Worm (Caenorhabditis elegans) whole organism, young adult: ENCODE data around the gene C34E10.12.
A peak's percentile ranks its signal among the peaks of the same experiment; 100 is the strongest.

Experiments used
- B0035.1 ChIP-seq: sonication (generic microtip); optimal IDR thresholded peaks from 2 replicates; lab custom pipeline; 2016; ENCODE audit warnings: missing genetic modification characterization, mild to moderate bottlenecking, missing compliant biosample characterization, missing genotype, missing genetic modification reagents
- C06A6.2 ChIP-seq: fragments of 200-800 bp; sonication (Bioruptor generic); conservative IDR thresholded peaks from 2 replicates; pipeline ENCODE4 v1.3.6; 2022; ENCODE audit warnings: missing genetic modification characterization, missing compliant biosample characterization
- D2030.7 ChIP-seq: fragments of 200-800 bp; sonication (Bioruptor generic); IDR thresholded peaks from 2 replicates; pipeline ENCODE4 v1.3.6; 2022; ENCODE audit warnings: missing genetic modification reagents, missing genetic modification characterization, missing compliant biosample characterization
- F22D6.2 ChIP-seq: sonication (generic microtip); optimal IDR thresholded peaks from 2 replicates; lab custom pipeline; 2016; ENCODE audit warnings: mild to moderate bottlenecking, missing genetic modification characterization, missing compliant biosample characterization
- F33H1.4 ChIP-seq: fragments of 200-800 bp; sonication (Bioruptor generic); IDR thresholded peaks from 2 replicates; pipeline ENCODE4 v1.3.6; 2022; ENCODE audit warnings: missing genetic modification reagents, missing genetic modification characterization, missing compliant biosample characterization
- F37B4.10 ChIP-seq: fragments of 200-800 bp; sonication (Bioruptor generic); IDR thresholded peaks from 2 replicates; pipeline ENCODE4 v1.3.6; 2022; ENCODE audit warnings: missing genetic modification characterization, missing compliant biosample characterization
- F52B5.7 ChIP-seq: sonication (generic microtip); optimal IDR thresholded peaks from 2 replicates; lab custom pipeline; 2016; ENCODE audit warnings: mild to moderate bottlenecking, missing genetic modification characterization, missing compliant biosample characterization
- F57A8.1 ChIP-seq: fragments of 200-800 bp; sonication (Bioruptor generic); optimal IDR thresholded peaks from 2 replicates; lab custom pipeline; 2018; ENCODE audit warnings: mild to moderate bottlenecking, missing genetic modification characterization, moderate library complexity, missing compliant biosample characterization
- T07F8.4 ChIP-seq: sonication (generic microtip); optimal IDR thresholded peaks from 2 replicates; lab custom pipeline; 2016; ENCODE audit warnings: mild to moderate bottlenecking, missing genetic modification characterization, moderate library complexity, missing compliant biosample characterization
- T26A5.8 ChIP-seq: sonication (generic microtip); optimal IDR thresholded peaks from 2 replicates; lab custom pipeline; 2016; ENCODE audit warnings: missing genetic modification characterization, missing compliant biosample characterization
- Y56A3A.18 ChIP-seq: fragments of 200-800 bp; sonication (Bioruptor generic); IDR thresholded peaks from 2 replicates; pipeline ENCODE4 v1.3.6; 2022; ENCODE audit warnings: missing genetic modification reagents, missing genetic modification characterization, missing compliant biosample characterization
- aptf-3 ChIP-seq: fragments of 200-800 bp; sonication (Bioruptor generic); IDR thresholded peaks from 2 replicates; pipeline ENCODE4 v1.3.6; 2022; ENCODE audit warnings: missing genetic modification characterization, missing compliant biosample characterization
- athp-1 ChIP-seq: sonication (generic microtip); optimal IDR thresholded peaks from 2 replicates; lab custom pipeline; 2017; ENCODE audit warnings: mild to moderate bottlenecking, missing genetic modification characterization, missing compliant biosample characterization
- attf-3 ChIP-seq: fragments of 200-800 bp; sonication (Bioruptor generic); conservative IDR thresholded peaks from 2 replicates; pipeline ENCODE4 v1.3.6; 2022; ENCODE audit warnings: missing genetic modification reagents, missing genetic modification characterization, missing compliant biosample characterization
- attf-5 ChIP-seq: fragments of 200-800 bp; sonication (Bioruptor generic); optimal IDR thresholded peaks from 2 replicates; lab custom pipeline; 2018; ENCODE audit warnings: mild to moderate bottlenecking, missing genetic modification characterization, missing compliant biosample characterization
- bed-1 ChIP-seq: fragments of 200-800 bp; sonication (Bioruptor generic); IDR thresholded peaks from 2 replicates; pipeline ENCODE4 v1.3.6; 2022; ENCODE audit warnings: missing genetic modification reagents, missing genetic modification characterization, missing compliant biosample characterization
- ccch-3 ChIP-seq: fragments of 200-800 bp; sonication (Bioruptor generic); optimal IDR thresholded peaks from 2 replicates; lab custom pipeline; 2018; ENCODE audit warnings: mild to moderate bottlenecking, missing genetic modification characterization, missing compliant biosample characterization
- cebp-2 ChIP-seq: fragments of 200-800 bp; sonication (Bioruptor generic); IDR thresholded peaks from 2 replicates; pipeline ENCODE4 v1.3.6; 2022; ENCODE audit warnings: missing genetic modification characterization, missing compliant biosample characterization
- ceh-27 ChIP-seq: fragments of 200-800 bp; sonication (Bioruptor generic); optimal IDR thresholded peaks from 2 replicates; lab custom pipeline; 2018; ENCODE audit warnings: mild to moderate bottlenecking, missing genetic modification characterization, moderate library complexity, missing compliant biosample characterization
- ceh-58 ChIP-seq: fragments of 200-800 bp; sonication (Bioruptor generic); IDR thresholded peaks from 2 replicates; pipeline ENCODE4 v1.3.6; 2022; ENCODE audit warnings: missing genetic modification characterization, missing compliant biosample characterization
- chd-7 ChIP-seq: sonication (generic microtip); optimal IDR thresholded peaks from 2 replicates; lab custom pipeline; 2016; ENCODE audit warnings: mild to moderate bottlenecking, missing genetic modification characterization, moderate library complexity, missing compliant biosample characterization
- die-1 ChIP-seq: sonication (generic microtip); optimal IDR thresholded peaks from 2 replicates; lab custom pipeline; 2016; ENCODE audit warnings: missing genotype, mild to moderate bottlenecking, missing genetic modification characterization, missing compliant biosample characterization
- egl-44 ChIP-seq: fragments of 200-800 bp; sonication (Bioruptor generic); IDR thresholded peaks from 2 replicates; pipeline ENCODE4 v1.3.6; 2022; ENCODE audit warnings: missing genetic modification reagents, missing genetic modification characterization, missing compliant biosample characterization
- egrh-3 ChIP-seq: fragments of 200-800 bp; sonication (Bioruptor generic); IDR thresholded peaks from 2 replicates; pipeline ENCODE4 v1.3.6; 2022; ENCODE audit warnings: missing genetic modification reagents, missing genetic modification characterization, missing compliant biosample characterization
- ets-4 ChIP-seq: fragments of 200-800 bp; sonication (Bioruptor generic); optimal IDR thresholded peaks from 2 replicates; lab custom pipeline; 2018; ENCODE audit warnings: mild to moderate bottlenecking, missing genetic modification characterization, missing compliant biosample characterization
- hrde-1 ChIP-seq: sonication (generic microtip); optimal IDR thresholded peaks from 2 replicates; lab custom pipeline; 2016; ENCODE audit warnings: missing genetic modification characterization, mild to moderate bottlenecking, missing compliant biosample characterization, moderate library complexity, missing genotype, missing genetic modification reagents, borderline replicate concordance
- lin-26 ChIP-seq: fragments of 200-800 bp; sonication (Bioruptor generic); IDR thresholded peaks from 2 replicates; pipeline ENCODE4 v1.3.6; 2022; ENCODE audit warnings: missing genetic modification reagents, missing genetic modification characterization, missing compliant biosample characterization
- mcd-1 ChIP-seq: fragments of 200-800 bp; sonication (Bioruptor generic); IDR thresholded peaks from 2 replicates; pipeline ENCODE4 v1.3.6; 2022; ENCODE audit warnings: missing genetic modification reagents, missing genetic modification characterization, missing compliant biosample characterization
- mel-28 ChIP-seq: sonication (generic microtip); optimal IDR thresholded peaks from 2 replicates; lab custom pipeline; 2016; ENCODE audit warnings: borderline replicate concordance, mild to moderate bottlenecking, missing genetic modification characterization, missing compliant biosample characterization
- nfyb-1 ChIP-seq: fragments of 200-800 bp; sonication (Bioruptor generic); IDR thresholded peaks from 2 replicates; pipeline ENCODE4 v1.3.6; 2022; ENCODE audit warnings: missing genetic modification reagents, missing genetic modification characterization, missing compliant biosample characterization
- nhr-120 ChIP-seq: fragments of 200-800 bp; sonication (Bioruptor generic); IDR thresholded peaks from 2 replicates; pipeline ENCODE4 v1.3.6; 2022; ENCODE audit warnings: missing genetic modification characterization, missing compliant biosample characterization
- nhr-27 ChIP-seq: fragments of 200-800 bp; sonication (Bioruptor generic); optimal IDR thresholded peaks from 2 replicates; lab custom pipeline; 2018; ENCODE audit warnings: mild to moderate bottlenecking, missing genetic modification characterization, moderate library complexity, missing compliant biosample characterization
- pbrm-1 ChIP-seq: fragments of 200-800 bp; sonication (Bioruptor generic); IDR thresholded peaks from 2 replicates; pipeline ENCODE4 v1.3.6; 2022; ENCODE audit warnings: missing genetic modification reagents, missing genetic modification characterization, missing compliant biosample characterization
- pha-4 ChIP-seq: fragments of 150-350 bp; sonication (generic microtip); optimal IDR thresholded peaks from 2 replicates; lab custom pipeline; 2014; ENCODE audit warnings: missing biosample characterization, missing genetic modification reagents, missing genetic modification characterization
- rec-8 ChIP-seq, 2 experiments: sonication (generic microtip); optimal IDR thresholded peaks; 2 replicates each; lab custom pipeline; 2016; ENCODE audit warnings: mild to moderate bottlenecking in 2 of 2, missing genetic modification characterization in 2 of 2, missing genetic modification reagents in 2 of 2, missing genotype in 2 of 2, missing biosample characterization in 1 of 2, missing compliant biosample characterization in 1 of 2, moderate library complexity in 1 of 2
- rpc-1 ChIP-seq, 2 experiments: fragments of 150-350 bp in 1 of 2; sonication (generic microtip) in 1 of 2; optimal IDR thresholded peaks; 2 replicates each; lab custom pipeline; 2014 to 2018; ENCODE audit warnings: missing biosample characterization in 1 of 2, missing genetic modification characterization in 1 of 2, missing genetic modification reagents in 1 of 2, missing genotype in 1 of 2
- snpc-1.1 ChIP-seq: sonication (generic microtip); optimal IDR thresholded peaks from 2 replicates; lab custom pipeline; 2017; ENCODE audit warnings: missing genetic modification characterization, mild to moderate bottlenecking, missing compliant biosample characterization, antibody characterized with exemption, moderate library complexity, missing genotype, missing genetic modification reagents; ENCODE audit not compliant: insufficient read depth
- snpc-1.3 ChIP-seq: sonication (generic microtip); optimal IDR thresholded peaks from 2 replicates; lab custom pipeline; 2017; ENCODE audit warnings: missing genetic modification characterization, mild to moderate bottlenecking, missing compliant biosample characterization, antibody characterized with exemption, moderate library complexity, missing genotype, missing genetic modification reagents; ENCODE audit not compliant: insufficient read depth
- sptf-2 ChIP-seq: fragments of 200-800 bp; sonication (Bioruptor generic); optimal IDR thresholded peaks from 2 replicates; lab custom pipeline; 2018; ENCODE audit warnings: mild to moderate bottlenecking, missing genetic modification characterization, missing compliant biosample characterization
- tbx-9 ChIP-seq: sonication (generic microtip); optimal IDR thresholded peaks from 2 replicates; lab custom pipeline; 2016; ENCODE audit warnings: borderline replicate concordance, missing genetic modification characterization, inconsistent platforms, missing compliant biosample characterization
- tlf-1 ChIP-seq: fragments of 200-800 bp; sonication (Bioruptor generic); optimal IDR thresholded peaks from 2 replicates; lab custom pipeline; 2018; ENCODE audit warnings: mild to moderate bottlenecking, missing genetic modification characterization, missing compliant biosample characterization
- xnd-1 ChIP-seq: sonication (generic microtip); optimal IDR thresholded peaks from 2 replicates; lab custom pipeline; 2016; ENCODE audit warnings: missing genotype, missing genetic modification reagents, missing genetic modification characterization, missing compliant biosample characterization
- ztf-22 ChIP-seq: fragments of 200-800 bp; sonication (Bioruptor generic); optimal IDR thresholded peaks from 2 replicates; lab custom pipeline; 2018; ENCODE audit warnings: mild to moderate bottlenecking, missing genetic modification characterization, moderate library complexity, missing compliant biosample characterization
- ztf-25 ChIP-seq: fragments of 200-800 bp; sonication (Bioruptor generic); IDR thresholded peaks from 2 replicates; pipeline ENCODE4 v1.3.6; 2022; ENCODE audit warnings: missing genetic modification reagents, missing genetic modification characterization, missing compliant biosample characterization
- ztf-3 ChIP-seq: fragments of 200-800 bp; sonication (Bioruptor generic); optimal IDR thresholded peaks from 2 replicates; lab custom pipeline; 2018; ENCODE audit warnings: mild to moderate bottlenecking, missing genetic modification characterization, missing compliant biosample characterization

Gene C34E10.12

ce11 chrIII:5196298-5197045, 31.2 kb downstream of the C34E10.12 start (continued):
- TF ChIP-seq D2030.7 (GFP tag; lab: Robert Waterston, UW) (no peak), aptf-3 (GFP tag; lab: Robert Waterston, UW) (peak; percentile 7; the same call in 1 of the 2 replicates), sptf-2 (GFP tag; lab: Kevin White, UChicago) (no peak), F33H1.4 (GFP tag; lab: Robert Waterston, UW) (no peak), T07F8.4 (tag; lab: Kevin White, UChicago) (no peak), attf-5 (GFP tag; lab: Kevin White, UChicago) (peak; percentile 40), T26A5.8 (tag; lab: Kevin White, UChicago) (no peak), mcd-1 (GFP tag; lab: Robert Waterston, UW) (peak; percentile 75), ceh-58 (no peak), F37B4.10 (GFP tag; lab: Robert Waterston, UW) (no peak), ztf-3 (GFP tag; lab: Kevin White, UChicago) (no peak), pbrm-1 (GFP tag; lab: Robert Waterston, UW) (no peak; the same call in 1 of the 2 replicates), egrh-3 (GFP tag; lab: Robert Waterston, UW) (no peak), athp-1 (peak; percentile 58), mel-28 (no peak), nhr-27 (tag; lab: Kevin White, UChicago) (no peak), attf-3 (GFP tag; lab: Robert Waterston, UW) (no peak), xnd-1 (no peak), snpc-1.1 (no peak), rpc-1 (optimal IDR thresholded peaks at IDR 0.05; lab: Kevin White, UChicago) (no peak), rpc-1 (tag; optimal IDR thresholded peaks at IDR 0.05; lab: Kevin White, UChicago) (no peak), F57A8.1 (GFP tag; lab: Kevin White, UChicago) (no peak), nfyb-1 (GFP tag; lab: Robert Waterston, UW) (peak; percentile 83), nhr-120 (GFP tag; lab: Robert Waterston, UW) (no peak), ztf-25 (GFP tag; lab: Robert Waterston, UW) (no peak), C06A6.2 (no peak; the same call in 1 of the 2 replicates), hrde-1 (tag; lab: Kevin White, UChicago) (no peak), tbx-9 (no peak), Y56A3A.18 (GFP tag; lab: Robert Waterston, UW) (peak; percentile 56; the same call in 1 of the 2 replicates), tlf-1 (GFP tag; lab: Kevin White, UChicago) (peak; percentile 69), cebp-2 (GFP tag; lab: Robert Waterston, UW) (no peak), rec-8 (tag; optimal IDR thresholded peaks at IDR 0.05; lab: Kevin White, UChicago) (no peak), die-1 (tag; lab: Kevin White, UChicago) (no peak), chd-7 (peak; percentile 61), bed-1 (no peak), F22D6.2 (tag; lab: Kevin White, UChicago) (no peak), ceh-27 (GFP tag; lab: Kevin White, UChicago) (peak; percentile 25), lin-26 (peak; percentile 62; the same call in 1 of the 2 replicates), snpc-1.3 (tag; lab: Kevin White, UChicago) (no peak), ztf-22 (GFP tag; lab: Kevin White, UChicago) (no peak), B0035.1 (no peak), ets-4 (GFP tag; lab: Kevin White, UChicago) (no peak), pha-4 (tag; lab: Kevin White, UChicago) (no peak), egl-44 (GFP tag; lab: Robert Waterston, UW) (no peak; the same call in 1 of the 2 replicates), ccch-3 (GFP tag; lab: Kevin White, UChicago) (no peak), F52B5.7 (tag; lab: Kevin White, UChicago) (peak; percentile 11)
